Fruit fly (Drosophila melanogaster): ENCODE data around the gene mtd.

Gene mtd

DNA sequence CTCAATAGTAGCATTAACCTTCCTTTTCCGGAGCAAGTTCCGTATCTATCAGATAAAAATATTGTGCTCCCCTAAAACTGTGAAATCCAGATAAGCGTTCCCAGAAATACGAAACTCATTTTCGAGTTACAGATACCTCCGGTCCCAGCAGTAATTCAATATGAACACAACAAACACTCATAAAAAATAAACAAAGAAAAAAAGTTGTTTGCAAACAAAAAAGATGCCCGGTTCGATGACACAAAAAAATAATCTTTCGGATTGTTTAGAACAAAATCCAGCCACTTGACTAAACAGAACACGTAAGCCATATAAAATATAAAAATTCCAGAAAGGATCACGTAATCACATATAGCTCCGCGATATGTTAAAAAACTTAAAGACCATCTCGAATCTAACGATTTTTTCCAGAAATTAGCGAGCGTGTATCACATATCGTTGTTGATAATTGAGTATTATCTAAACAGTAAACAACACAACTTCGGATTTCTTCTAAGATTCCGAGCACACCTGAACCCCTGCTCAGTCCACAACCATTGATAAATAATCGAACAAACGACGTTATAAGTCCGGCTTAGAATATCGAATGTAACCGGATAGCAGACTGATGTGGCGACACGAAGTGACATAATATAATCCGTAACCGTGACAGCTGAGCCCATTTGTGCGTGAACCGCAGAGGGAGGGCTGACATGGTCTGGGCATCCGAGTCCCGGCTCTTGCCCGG lies 31.0 kb downstream of the mtd start (continued):
- TF ChIP-seq MTF-1 (GFP tag; optimal IDR thresholded peaks at IDR 0.05; ENCODE audit: borderline replicate concordance) (peak; percentile 72), CG34224 (GFP tag; IDR thresholded peaks at IDR 0.05; ENCODE audit: partially characterized antibody) (no peak), hbn (GFP tag; IDR thresholded peaks at IDR 0.05; ENCODE audit: partially characterized antibody) (no peak), ttk (GFP tag; IDR thresholded peaks at IDR 0.05) (no peak), CG14710 (tag; optimal IDR thresholded peaks at IDR 0.05) (peak; percentile 60), Adf1 (GFP tag; IDR thresholded peaks at IDR 0.05) (no peak), CG16779 (GFP tag; IDR thresholded peaks at IDR 0.05) (no peak), CG14441 (GFP tag; IDR thresholded peaks at IDR 0.05) (no peak), gsb-n (tag; optimal IDR thresholded peaks at IDR 0.05) (peak; percentile 53), Sox100B (GFP tag; optimal IDR thresholded peaks at IDR 0.05) (peak; percentile 50), rib (GFP tag; IDR thresholded peaks at IDR 0.05) (no peak), zfh2 (GFP tag; optimal IDR thresholded peaks at IDR 0.05) (no peak), CG12391 (tag; optimal IDR thresholded peaks at IDR 0.05) (peak; percentile 31), Tbp (GFP tag; optimal IDR thresholded peaks at IDR 0.05) (no peak), lbe (GFP tag; optimal IDR thresholded peaks at IDR 0.05) (peak; percentile 67), corto (GFP tag; optimal IDR thresholded peaks at IDR 0.05) (no peak), CG5953 (GFP tag; IDR thresholded peaks at IDR 0.05) (no peak), CG2889 (GFP tag; IDR thresholded peaks at IDR 0.05) (no peak), B-H2 (GFP tag; optimal IDR thresholded peaks at IDR 0.05) (no peak), NC2α (GFP tag; optimal IDR thresholded peaks at IDR 0.05) (peak; percentile 19), bowl (GFP tag; IDR thresholded peaks at IDR 0.05) (no peak), CoRest (tag; optimal IDR thresholded peaks at IDR 0.05) (peak; percentile 29), CrebB (tag; optimal IDR thresholded peaks at IDR 0.05) (peak; percentile 43), ap (GFP tag; IDR thresholded peaks at IDR 0.05) (no peak), NC2β (GFP tag; optimal IDR thresholded peaks at IDR 0.05) (peak; percentile 46), phol (tag; optimal IDR thresholded peaks at IDR 0.05) (no peak), run (tag; optimal IDR thresholded peaks at IDR 0.05) (no peak), Oaz (GFP tag; IDR thresholded peaks at IDR 0.05) (no peak), btn (GFP tag; optimal IDR thresholded peaks at IDR 0.05) (no peak), Eip74EF (GFP tag; optimal IDR thresholded peaks at IDR 0.05) (no peak), gt (GFP tag; IDR thresholded peaks at IDR 0.05) (no peak), CG2129 (GFP tag; IDR thresholded peaks at IDR 0.05; ENCODE audit: partially characterized antibody) (no peak), Deaf1 (tag; optimal IDR thresholded peaks at IDR 0.05) (no peak), CG14965 (GFP tag; optimal IDR thresholded peaks at IDR 0.05; ENCODE audit: borderline replicate concordance) (no peak), Awh (GFP tag; IDR thresholded peaks at IDR 0.05) (peak; percentile 63; the same call in 1 of the 2 replicates), dmrt99B (tag; optimal IDR thresholded peaks at IDR 0.05) (peak; percentile 11), HmgD (GFP tag; optimal IDR thresholded peaks at IDR 0.05) (no peak), Meics (GFP tag; optimal IDR thresholded peaks at IDR 0.05) (peak; percentile 27), gro (GFP tag; optimal IDR thresholded peaks at IDR 0.05) (no peak), CG11085 (GFP tag; IDR thresholded peaks at IDR 0.05) (no peak), nau (GFP tag; optimal IDR thresholded peaks at IDR 0.05) (peak; percentile 30), trh (GFP tag; optimal IDR thresholded peaks at IDR 0.05) (no peak), GATAe (GFP tag; conservative IDR thresholded peaks at IDR 0.05) (no peak), tio (GFP tag; optimal IDR thresholded peaks at IDR 0.05) (peak; percentile 53), Side (GFP tag; optimal IDR thresholded peaks at IDR 0.05) (peak; percentile 46), CG3995 (GFP tag; optimal IDR thresholded peaks at IDR 0.05) (no peak), oc (tag; optimal IDR thresholded peaks at IDR 0.05) (peak; percentile 75), CG15601 (tag; optimal IDR thresholded peaks at IDR 0.05) (peak; percentile 77), lola (GFP tag; optimal IDR thresholded peaks at IDR 0.05) (peak in 1 of 3 experiments; percentile 56), en (GFP tag; optimal IDR thresholded peaks at IDR 0.05) (peak; percentile 28)

Data from whole organism, embryonic.